Worm (Caenorhabditis elegans) whole organism, mixed stage, embryonic: ENCODE results near the gene ZK1320.9.
"Not testable (repeated sequence)": the region's sequence is repeated elsewhere in the genome, so short reads cannot be mapped to it uniquely, and the experiment has no call there.

Experiments
- M03D4.4 ChIP-seq: sonication (generic microtip); optimal IDR thresholded peaks from 2 replicates; lab custom pipeline; 2017; ENCODE audit warnings: mild to moderate bottlenecking, missing genetic modification characterization, missing compliant biosample characterization
- bed-3 ChIP-seq: fragments of 200-800 bp; sonication (Bioruptor generic); optimal IDR thresholded peaks from 3 replicates; lab custom pipeline; 2018; ENCODE audit warnings: mild to moderate bottlenecking, missing genetic modification characterization, moderate library complexity, missing compliant biosample characterization
- blmp-1 ChIP-seq: fragments of 150-350 bp; optimal IDR thresholded peaks from 2 replicates; lab custom pipeline; 2014; ENCODE audit warnings: missing biosample characterization, missing genetic modification characterization
- ceh-39 ChIP-seq: fragments of 150-350 bp; optimal IDR thresholded peaks from 2 replicates; lab custom pipeline; 2014; ENCODE audit warnings: missing biosample characterization, missing genetic modification characterization
- ceh-83 ChIP-seq: fragments of 200-800 bp; sonication (Bioruptor generic); optimal IDR thresholded peaks from 2 replicates; lab custom pipeline; 2018; ENCODE audit warnings: mild to moderate bottlenecking, missing genetic modification characterization, missing compliant biosample characterization
- ces-1 ChIP-seq: fragments of 150-350 bp; optimal IDR thresholded peaks from 2 replicates; lab custom pipeline; 2014; ENCODE audit warnings: missing biosample characterization, missing genetic modification reagents, missing genetic modification characterization
- cnd-1 ChIP-seq: fragments of 200-800 bp; sonication (Bioruptor generic); optimal IDR thresholded peaks from 2 replicates; lab custom pipeline; 2018; ENCODE audit warnings: mild to moderate bottlenecking, missing genetic modification characterization, missing compliant biosample characterization
- drap-1 ChIP-seq: fragments of 200-800 bp; sonication (Bioruptor generic); optimal IDR thresholded peaks from 3 replicates; lab custom pipeline; 2018; ENCODE audit warnings: mild to moderate bottlenecking, missing genetic modification characterization, missing compliant biosample characterization
- elt-1 ChIP-seq: sonication (generic microtip); optimal IDR thresholded peaks from 2 replicates; lab custom pipeline; 2017; ENCODE audit warnings: missing genetic modification characterization, mild to moderate bottlenecking, missing compliant biosample characterization, antibody characterized with exemption, moderate library complexity, borderline replicate concordance; ENCODE audit not compliant: insufficient read depth
- elt-3 ChIP-seq: fragments of 150-350 bp; optimal IDR thresholded peaks from 2 replicates; lab custom pipeline; 2014; ENCODE audit warnings: missing biosample characterization, missing genetic modification characterization
- flh-1 ChIP-seq: fragments of 200-800 bp; sonication (Bioruptor generic); optimal IDR thresholded peaks from 2 replicates; lab custom pipeline; 2018; ENCODE audit warnings: mild to moderate bottlenecking, missing genetic modification characterization, moderate library complexity, missing compliant biosample characterization
- hlh-1 ChIP-seq: fragments of 150-350 bp; optimal IDR thresholded peaks from 2 replicates; lab custom pipeline; 2014; ENCODE audit warnings: missing biosample characterization, missing genetic modification reagents, missing genetic modification characterization
- lin-13 ChIP-seq: fragments of 150-350 bp; optimal IDR thresholded peaks from 2 replicates; lab custom pipeline; 2014; ENCODE audit warnings: missing biosample characterization, missing genetic modification characterization
- lin-32 ChIP-seq: fragments of 200-800 bp; sonication (Bioruptor generic); optimal IDR thresholded peaks from 2 replicates; lab custom pipeline; 2018; ENCODE audit warnings: mild to moderate bottlenecking, missing genetic modification characterization, missing compliant biosample characterization
- lsy-2 ChIP-seq: fragments of 150-350 bp; optimal IDR thresholded peaks from 2 replicates; lab custom pipeline; 2014; ENCODE audit warnings: missing biosample characterization, missing genetic modification characterization
- mab-5 ChIP-seq: fragments of 150-350 bp; optimal IDR thresholded peaks from 2 replicates; lab custom pipeline; 2014; ENCODE audit warnings: missing biosample characterization, missing genetic modification characterization
- mep-1 ChIP-seq: fragments of 150-350 bp; optimal IDR thresholded peaks from 2 replicates; lab custom pipeline; 2017; ENCODE audit warnings: missing biosample characterization, missing genetic modification reagents, missing genetic modification characterization, inconsistent platforms
- mls-2 ChIP-seq: sonication (generic microtip); optimal IDR thresholded peaks from 2 replicates; lab custom pipeline; 2016; ENCODE audit warnings: mild to moderate bottlenecking, missing genetic modification characterization, moderate library complexity, missing compliant biosample characterization
- nhr-12 ChIP-seq: fragments of 150-350 bp; optimal IDR thresholded peaks from 2 replicates; lab custom pipeline; 2014; ENCODE audit warnings: missing biosample characterization, missing genetic modification characterization
- nhr-2 ChIP-seq: fragments of 150-350 bp; optimal IDR thresholded peaks from 2 replicates; lab custom pipeline; 2014; ENCODE audit warnings: missing biosample characterization, missing genetic modification characterization
- nhr-237 ChIP-seq: fragments of 150-350 bp; optimal IDR thresholded peaks from 2 replicates; lab custom pipeline; 2014; ENCODE audit warnings: missing biosample characterization, missing genetic modification characterization
- nhr-28 ChIP-seq: fragments of 150-350 bp; optimal IDR thresholded peaks from 2 replicates; lab custom pipeline; 2014; ENCODE audit warnings: missing biosample characterization, missing genetic modification characterization
- nhr-76 ChIP-seq: sonication (generic microtip); optimal IDR thresholded peaks from 2 replicates; lab custom pipeline; 2017; ENCODE audit warnings: missing biosample characterization, missing genetic modification characterization
- pha-4 ChIP-seq: fragments of 150-350 bp; optimal IDR thresholded peaks from 2 replicates; lab custom pipeline; 2018; ENCODE audit warnings: missing biosample characterization, missing genetic modification reagents, missing genetic modification characterization
- sem-2 ChIP-seq: fragments of 200-800 bp; sonication (Bioruptor generic); optimal IDR thresholded peaks from 2 replicates; lab custom pipeline; 2018; ENCODE audit warnings: mild to moderate bottlenecking, missing genetic modification characterization, missing compliant biosample characterization
- snpc-4 ChIP-seq: fragments of 150-350 bp; optimal IDR thresholded peaks from 2 replicates; lab custom pipeline; 2014; ENCODE audit warnings: missing biosample characterization, missing genetic modification characterization
- sptf-1 ChIP-seq: sonication (generic microtip); optimal IDR thresholded peaks from 2 replicates; lab custom pipeline; 2017; ENCODE audit warnings: mild to moderate bottlenecking, missing genetic modification characterization, moderate library complexity, missing compliant biosample characterization
- tbx-8 ChIP-seq: fragments of 200-800 bp; sonication (Bioruptor generic); optimal IDR thresholded peaks from 2 replicates; lab custom pipeline; 2018; ENCODE audit warnings: mild to moderate bottlenecking, missing genetic modification characterization, moderate library complexity, missing compliant biosample characterization
- unc-120 ChIP-seq: sonication (generic microtip); optimal IDR thresholded peaks from 2 replicates; lab custom pipeline; 2017; ENCODE audit warnings: missing genetic modification characterization, missing compliant biosample characterization; ENCODE audit not compliant: poor library complexity, severe bottlenecking
- unc-39 ChIP-seq: fragments of 150-350 bp; optimal IDR thresholded peaks from 2 replicates; lab custom pipeline; 2014; ENCODE audit warnings: missing biosample characterization, missing genetic modification characterization
- unc-62 ChIP-seq: fragments of 150-350 bp; optimal IDR thresholded peaks from 2 replicates; lab custom pipeline; 2014; ENCODE audit warnings: missing biosample characterization, missing genetic modification reagents, missing genetic modification characterization
- zip-8 ChIP-seq: fragments of 150-350 bp; optimal IDR thresholded peaks from 2 replicates; lab custom pipeline; 2014; ENCODE audit warnings: missing biosample characterization, missing genetic modification characterization
- ztf-11 ChIP-seq: fragments of 150-350 bp; optimal IDR thresholded peaks from 2 replicates; lab custom pipeline; 2014; ENCODE audit warnings: missing biosample characterization, missing genetic modification characterization

Gene ZK1320.9

DNA sequence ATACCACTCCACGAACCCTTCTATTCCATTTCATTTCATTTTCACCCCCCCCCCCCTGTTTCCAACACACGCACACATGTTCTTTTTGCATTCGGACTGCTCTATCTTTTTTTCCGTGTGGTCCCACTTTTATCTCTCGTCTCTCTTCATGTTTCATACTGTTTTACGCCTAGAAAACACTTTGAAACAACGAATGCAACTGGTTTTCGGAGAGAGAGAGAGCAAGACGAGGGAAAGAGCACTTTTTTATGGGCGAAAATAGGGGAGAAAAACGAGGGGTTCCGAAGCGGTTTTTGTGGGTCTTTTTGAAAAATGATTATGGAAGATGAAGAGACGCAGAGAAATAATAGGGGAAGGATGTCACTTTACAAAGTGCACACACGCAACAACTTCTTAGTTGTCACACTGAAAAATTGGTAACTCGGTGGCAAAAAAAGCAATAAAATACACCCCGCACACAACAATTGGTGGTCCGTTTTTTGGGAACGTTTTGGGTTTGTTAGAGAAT lies 40.7 kb upstream of the ZK1320.9 start:
- no peak for TF ChIP-seq nhr-76 (tag; lab: Kevin White, UChicago)
- peak; percentile 0 for TF ChIP-seq hlh-1 (tag; lab: Kevin White, UChicago)
- no peak for TF ChIP-seq elt-1 (tag; lab: Kevin White, UChicago)
- no peak for TF ChIP-seq snpc-4
- TF ChIP-seq nhr-2 (tag; lab: Kevin White, UChicago) = no peak

ce11 chrII:9725056-9725455 lies 38.5 kb upstream of the ZK1320.9 start:
- TF ChIP-seq elt-1 (tag; lab: Kevin White, UChicago) (no peak), ces-1 (GFP tag; lab: Kevin White, UChicago) (no peak), nhr-28 (tag; lab: Kevin White, UChicago) (no peak), blmp-1 (tag; lab: Kevin White, UChicago) (peak; percentile 57)
- TF ChIP-seq, all 35 proteins: peak for 1

ce11 chrII:9724464-9724863 lies 38.0 kb upstream of the ZK1320.9 start, which contains the start of gene cutl-2:
Gene cutl-2, minus strand, starts transcription at chrII:9724673.
- TF ChIP-seq nhr-2 (tag; lab: Kevin White, UChicago) (peak; percentile 91), unc-62 (GFP tag; lab: Kevin White, UChicago) (no peak), elt-1 (tag; lab: Kevin White, UChicago) (peak; percentile 79)

- not testable (repeated sequence) for TF ChIP-seq pha-4, mab-5, mls-2 (tag; lab: Kevin White, UChicago)
- TF ChIP-seq, all 35 proteins: peak for 0; not testable (repeated sequence) for 35
These were observed 32.2 kb upstream of the ZK1320.9 start, which contains the start of gene Y53C12A.11 for ce11 chrII:9718631-9719252. Gene Y53C12A.11, minus strand, starts transcription at chrII:9718698.

DNA sequence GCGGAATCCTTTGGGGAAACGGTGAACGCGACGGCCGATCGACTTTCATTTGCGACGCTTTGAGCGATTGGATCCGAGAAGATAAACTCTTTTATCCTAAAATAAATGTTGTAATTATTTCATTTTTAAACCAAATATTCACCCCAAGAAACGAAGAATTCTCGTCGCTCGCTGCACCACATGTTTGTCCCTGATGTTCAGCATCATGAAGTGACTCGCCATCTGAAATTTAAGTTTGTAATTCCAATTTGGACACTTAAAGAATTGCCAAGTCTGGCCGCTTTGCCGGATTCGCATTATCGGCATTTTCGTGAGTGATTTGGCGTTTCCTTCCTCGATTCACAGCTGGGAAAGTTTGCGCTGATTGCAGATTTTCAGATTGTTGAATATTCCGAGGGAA lies 31.4 kb upstream of the ZK1320.9 start, which contains the start of gene Y53C12A.6:
TSS of gene Y53C12A.6 (minus strand) at position 101 of the 400 bp plus-strand sequence.
- TF ChIP-seq ceh-83 (GFP tag; lab: Kevin White, UChicago) (no peak), lin-32 (GFP tag; lab: Kevin White, UChicago) (no peak), drap-1 (GFP tag; lab: Kevin White, UChicago) (no peak), nhr-12 (tag; lab: Kevin White, UChicago) (no peak), snpc-4 (no peak), nhr-76 (tag; lab: Kevin White, UChicago) (no peak), sem-2 (GFP tag; lab: Kevin White, UChicago) (no peak), sptf-1 (tag; lab: Kevin White, UChicago) (no peak), ceh-39 (tag; lab: Kevin White, UChicago) (no peak), unc-62 (GFP tag; lab: Kevin White, UChicago) (no peak), ces-1 (GFP tag; lab: Kevin White, UChicago) (no peak), M03D4.4 (no peak), zip-8 (no peak), tbx-8 (GFP tag; lab: Kevin White, UChicago) (no peak), ztf-11 (no peak), flh-1 (no peak), bed-3 (GFP tag; lab: Kevin White, UChicago) (no peak), nhr-237 (tag; lab: Kevin White, UChicago) (no peak), blmp-1 (tag; lab: Kevin White, UChicago) (no peak), elt-1 (tag; lab: Kevin White, UChicago) (no peak)

DNA sequence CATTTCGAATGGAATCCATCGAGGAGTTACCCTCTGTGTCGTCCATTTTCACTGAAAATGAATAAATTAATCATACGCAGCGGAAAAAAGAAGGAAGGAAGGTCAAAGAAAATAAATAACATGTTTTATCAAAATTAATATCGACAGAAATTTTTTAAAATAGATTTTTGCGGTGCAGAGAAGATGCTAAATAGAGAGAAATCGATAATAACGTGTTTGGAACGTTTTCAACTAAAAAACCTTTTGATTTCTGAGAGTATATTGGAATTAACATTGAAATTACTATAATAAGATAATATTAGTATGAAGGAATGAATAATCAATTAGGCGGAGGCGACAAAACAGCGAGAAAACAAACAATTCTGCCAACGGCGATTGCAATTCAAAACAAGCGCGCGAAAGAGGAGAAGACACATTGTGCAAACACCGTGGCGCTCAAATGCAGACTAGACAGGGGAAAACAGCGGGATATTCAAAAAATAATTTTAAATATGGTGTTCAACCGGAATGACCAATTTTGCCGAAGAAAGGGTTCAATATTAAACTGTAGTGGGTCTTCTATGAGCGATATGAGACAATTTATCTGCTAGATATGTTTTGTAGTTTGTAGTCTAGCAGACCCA lies 30.0 kb upstream of the ZK1320.9 start, which contains the start of gene wee-1.3:
TSS of gene wee-1.3 (minus strand) at position 51 of the 623 bp plus-strand sequence.
- TF ChIP-seq nhr-237 (tag; lab: Kevin White, UChicago) = peak; percentile 79
- TF ChIP-seq blmp-1 (tag; lab: Kevin White, UChicago) = no peak
- no peak for TF ChIP-seq lin-32 (GFP tag; lab: Kevin White, UChicago)
- no peak for TF ChIP-seq nhr-76 (tag; lab: Kevin White, UChicago)
- peak; percentile 78 for TF ChIP-seq pha-4 (tag; lab: Kevin White, UChicago)
- TF ChIP-seq ces-1 (GFP tag; lab: Kevin White, UChicago) = peak; percentile 58
- no peak for TF ChIP-seq unc-39 (tag; lab: Kevin White, UChicago)
- TF ChIP-seq elt-1 (tag; lab: Kevin White, UChicago) = no peak
- peak; percentile 80 for TF ChIP-seq lin-13 (tag; lab: Kevin White, UChicago)
- TF ChIP-seq tbx-8 (GFP tag; lab: Kevin White, UChicago) = no peak
- TF ChIP-seq cnd-1 = no peak
- peak; percentile 20 for TF ChIP-seq hlh-1 (tag; lab: Kevin White, UChicago)
- no peak for TF ChIP-seq M03D4.4
- TF ChIP-seq lsy-2 = peak; percentile 89
- peak; percentile 51 for TF ChIP-seq unc-120 (tag; lab: Kevin White, UChicago)
- TF ChIP-seq unc-62 (GFP tag; lab: Kevin White, UChicago) = no peak
- peak; percentile 47 for TF ChIP-seq mls-2 (tag; lab: Kevin White, UChicago)
- TF ChIP-seq mep-1 (tag; lab: Kevin White, UChicago) = peak; percentile 75
- TF ChIP-seq bed-3 (GFP tag; lab: Kevin White, UChicago) = no peak
- TF ChIP-seq ceh-39 (tag; lab: Kevin White, UChicago) = peak; percentile 45
- no peak for TF ChIP-seq elt-3 (tag; lab: Kevin White, UChicago)
- peak; percentile 48 for TF ChIP-seq drap-1 (GFP tag; lab: Kevin White, UChicago)
- no peak for TF ChIP-seq nhr-2 (tag; lab: Kevin White, UChicago)
- TF ChIP-seq flh-1 = no peak
- no peak for TF ChIP-seq sptf-1 (tag; lab: Kevin White, UChicago)
